Fruit fly (Drosophila melanogaster) whole organism, prepupa: ENCODE data around the gene Nsun5.

Experiments
- Blimp-1 ChIP-seq: fragments of 200-800 bp; sonication (Bioruptor generic); optimal IDR thresholded peaks from 3 replicates; lab custom pipeline; 2017; ENCODE audit warnings: missing biosample characterization, missing genetic modification characterization, mild to moderate bottlenecking, moderate library complexity, missing genetic modification reagents
- CG10631 ChIP-seq: fragments of 200-800 bp; sonication (Bioruptor generic); optimal IDR thresholded peaks from 2 replicates; lab custom pipeline; 2016; ENCODE audit warnings: missing biosample characterization, missing genetic modification characterization
- CG11294 ChIP-seq: fragments of 200-800 bp; sonication (Bioruptor generic); IDR thresholded peaks from 2 replicates; pipeline ENCODE4 v1.3.6; 2022; ENCODE audit warnings: missing biosample characterization, missing genetic modification characterization
- CG11762 ChIP-seq: fragments of 200-800 bp; sonication (Bioruptor generic); optimal IDR thresholded peaks from 3 replicates; lab custom pipeline; 2016; ENCODE audit warnings: missing biosample characterization, missing genetic modification characterization; ENCODE audit not compliant: insufficient read depth
- CG15336 ChIP-seq: fragments of 200-800 bp; sonication (Bioruptor generic); IDR thresholded peaks from 2 replicates; pipeline ENCODE4 v1.3.6; 2022; ENCODE audit warnings: missing biosample characterization, missing genetic modification characterization
- CG1621 ChIP-seq: fragments of 200-800 bp; sonication (Bioruptor generic); optimal IDR thresholded peaks from 3 replicates; lab custom pipeline; 2018; ENCODE audit warnings: missing biosample characterization, mild to moderate bottlenecking, missing genetic modification characterization
- CG3032 ChIP-seq: fragments of 200-800 bp; optimal IDR thresholded peaks from 2 replicates; lab custom pipeline; 2019; ENCODE audit warnings: missing biosample characterization, mild to moderate bottlenecking, missing genetic modification characterization, moderate library complexity
- CG31627 ChIP-seq: fragments of 200-800 bp; sonication (Bioruptor generic); optimal IDR thresholded peaks from 3 replicates; lab custom pipeline; 2016; ENCODE audit warnings: missing biosample characterization, missing genetic modification characterization
- CG32006 ChIP-seq: fragments of 200-800 bp; sonication (Bioruptor generic); optimal IDR thresholded peaks from 3 replicates; lab custom pipeline; 2017; ENCODE audit warnings: missing biosample characterization, mild to moderate bottlenecking, missing genetic modification characterization
- CG3919 ChIP-seq: fragments of 200-800 bp; sonication (Bioruptor generic); optimal IDR thresholded peaks from 3 replicates; lab custom pipeline; 2016; ENCODE audit warnings: missing biosample characterization, missing genetic modification characterization
- CG6163 ChIP-seq: fragments of 200-800 bp; sonication (Bioruptor generic); IDR thresholded peaks from 3 replicates; pipeline ENCODE4 v1.3.6; 2022; ENCODE audit warnings: missing biosample characterization, missing genetic modification characterization
- CG6276 ChIP-seq: fragments of 200-800 bp; sonication (Bioruptor generic); optimal IDR thresholded peaks from 2 replicates; lab custom pipeline; 2017; ENCODE audit warnings: missing biosample characterization, mild to moderate bottlenecking, missing genetic modification characterization
- CG6792 ChIP-seq: fragments of 200-800 bp; sonication (Bioruptor generic); optimal IDR thresholded peaks from 3 replicates; lab custom pipeline; 2016; ENCODE audit warnings: missing biosample characterization, missing genetic modification characterization
- CG6808 ChIP-seq: fragments of 200-800 bp; sonication (Bioruptor generic); optimal IDR thresholded peaks from 3 replicates; lab custom pipeline; 2017; ENCODE audit warnings: missing biosample characterization, missing genetic modification characterization, mild to moderate bottlenecking, moderate library complexity, missing genetic modification reagents
- CG7368 ChIP-seq: fragments of 200-800 bp; sonication (Bioruptor generic); optimal IDR thresholded peaks from 3 replicates; lab custom pipeline; 2016; ENCODE audit warnings: missing biosample characterization, missing genetic modification characterization
- CG8119 ChIP-seq: fragments of 200-800 bp; sonication (Bioruptor generic); IDR thresholded peaks from 3 replicates; pipeline ENCODE4 v1.3.6; 2022; ENCODE audit warnings: missing biosample characterization, missing genetic modification characterization
- CG8319 ChIP-seq: fragments of 200-800 bp; sonication (Bioruptor generic); optimal IDR thresholded peaks from 3 replicates; lab custom pipeline; 2016; ENCODE audit warnings: missing biosample characterization, missing genetic modification characterization
- CG8632 ChIP-seq: fragments of 200-800 bp; sonication (Bioruptor generic); optimal IDR thresholded peaks from 3 replicates; lab custom pipeline; 2016; ENCODE audit warnings: missing biosample characterization, missing genetic modification characterization
- CG9139 ChIP-seq: fragments of 200-800 bp; sonication (Bioruptor generic); optimal IDR thresholded peaks from 3 replicates; lab custom pipeline; 2017; ENCODE audit warnings: missing biosample characterization, mild to moderate bottlenecking, missing genetic modification characterization
- Eip75B ChIP-seq: fragments of 200-800 bp; sonication (Bioruptor generic); optimal IDR thresholded peaks from 3 replicates; lab custom pipeline; 2016; ENCODE audit warnings: missing biosample characterization, missing genetic modification characterization
- Eip78C ChIP-seq: fragments of 200-800 bp; sonication (Bioruptor generic); peaks from one replicate; lab custom pipeline; 2016; ENCODE audit warnings: missing biosample characterization, missing genetic modification characterization
- Ets96B ChIP-seq: fragments of 200-800 bp; optimal IDR thresholded peaks from 2 replicates; lab custom pipeline; 2019; ENCODE audit warnings: missing biosample characterization, mild to moderate bottlenecking, missing genetic modification characterization, moderate library complexity
- Hr38 ChIP-seq: sonication (Bioruptor generic); optimal IDR thresholded peaks from 2 replicates; lab custom pipeline; 2016; ENCODE audit warnings: missing biosample characterization, missing genetic modification characterization
- Hr39 ChIP-seq: fragments of 200-800 bp; sonication (Bioruptor generic); optimal IDR thresholded peaks from 2 replicates; lab custom pipeline; 2016; ENCODE audit warnings: missing biosample characterization, missing genetic modification characterization
- Hr4 ChIP-seq: fragments of 200-800 bp; sonication (Bioruptor generic); optimal IDR thresholded peaks from 3 replicates; lab custom pipeline; 2016; ENCODE audit warnings: missing biosample characterization, missing genetic modification characterization
- Met ChIP-seq: fragments of 200-800 bp; sonication (Bioruptor generic); optimal IDR thresholded peaks from 3 replicates; lab custom pipeline; 2016; ENCODE audit warnings: missing biosample characterization, missing genetic modification characterization
- OdsH ChIP-seq: fragments of 200-800 bp; sonication (Bioruptor generic); optimal IDR thresholded peaks from 3 replicates; lab custom pipeline; 2016; ENCODE audit warnings: missing biosample characterization, missing genetic modification characterization
- Smox ChIP-seq: fragments of 200-800 bp; sonication (Bioruptor generic); optimal IDR thresholded peaks from 3 replicates; lab custom pipeline; 2016; ENCODE audit warnings: missing biosample characterization, missing genetic modification characterization
- Sox102F ChIP-seq: fragments of 200-800 bp; sonication (Bioruptor generic); optimal IDR thresholded peaks from 2 replicates; lab custom pipeline; 2016; ENCODE audit warnings: missing biosample characterization, mild to moderate bottlenecking, missing genetic modification characterization
- Sox14 ChIP-seq: fragments of 200-800 bp; sonication (Bioruptor generic); optimal IDR thresholded peaks from 3 replicates; lab custom pipeline; 2016; ENCODE audit warnings: missing biosample characterization, missing genetic modification characterization
- cyc ChIP-seq: fragments of 200-800 bp; sonication (Bioruptor generic); optimal IDR thresholded peaks from 3 replicates; lab custom pipeline; 2016; ENCODE audit warnings: missing biosample characterization, missing genetic modification characterization
- dac ChIP-seq: fragments of 200-800 bp; sonication (Bioruptor generic); optimal IDR thresholded peaks from 2 replicates; lab custom pipeline; 2017; ENCODE audit warnings: missing biosample characterization, mild to moderate bottlenecking, missing genetic modification characterization
- dsx ChIP-seq: fragments of 200-800 bp; optimal IDR thresholded peaks from 3 replicates; lab custom pipeline; 2019; ENCODE audit warnings: missing biosample characterization, mild to moderate bottlenecking, missing genetic modification characterization, moderate library complexity; ENCODE audit not compliant: poor library complexity, severe bottlenecking
- eg ChIP-seq: fragments of 200-800 bp; sonication (Bioruptor generic); IDR thresholded peaks from 3 replicates; pipeline ENCODE4 v1.3.6; 2022; ENCODE audit warnings: missing biosample characterization, missing genetic modification characterization
- esn ChIP-seq: fragments of 200-800 bp; sonication (Bioruptor generic); optimal IDR thresholded peaks from 2 replicates; lab custom pipeline; 2016; ENCODE audit warnings: missing biosample characterization, mild to moderate bottlenecking, missing genetic modification characterization, moderate library complexity
- fd59A ChIP-seq: fragments of 200-800 bp; sonication (Bioruptor generic); optimal IDR thresholded peaks from 2 replicates; lab custom pipeline; 2017; ENCODE audit warnings: missing biosample characterization, mild to moderate bottlenecking, missing genetic modification characterization, missing genetic modification reagents
- fd85E ChIP-seq: fragments of 200-800 bp; sonication (Bioruptor generic); optimal IDR thresholded peaks from 3 replicates; lab custom pipeline; 2016; ENCODE audit warnings: missing biosample characterization, missing genetic modification characterization
- fkh ChIP-seq: fragments of 200-800 bp; sonication (Bioruptor generic); optimal IDR thresholded peaks from 3 replicates; lab custom pipeline; 2017; ENCODE audit warnings: missing biosample characterization, mild to moderate bottlenecking, missing genetic modification characterization, moderate library complexity
- lz ChIP-seq: fragments of 200-800 bp; sonication (Bioruptor generic); optimal IDR thresholded peaks from 3 replicates; lab custom pipeline; 2016; ENCODE audit warnings: missing biosample characterization, missing genetic modification characterization
- net ChIP-seq: fragments of 200-800 bp; sonication (Bioruptor generic); optimal IDR thresholded peaks from 3 replicates; lab custom pipeline; 2016; ENCODE audit warnings: missing biosample characterization, missing genetic modification characterization
- pdm3 ChIP-seq: fragments of 200-800 bp; sonication (Bioruptor generic); optimal IDR thresholded peaks from 3 replicates; lab custom pipeline; 2016; ENCODE audit warnings: missing biosample characterization, missing genetic modification characterization
- salr ChIP-seq, 2 experiments: fragments of 200-800 bp; sonication (Bioruptor generic); optimal IDR thresholded peaks; 3 replicates each; lab custom pipeline; 2016 to 2018; ENCODE audit warnings: missing biosample characterization in 2 of 2, missing genetic modification characterization in 2 of 2, mild to moderate bottlenecking in 1 of 2
- spab ChIP-seq: fragments of 200-800 bp; sonication (Bioruptor generic); optimal IDR thresholded peaks from 2 replicates; lab custom pipeline; 2017; ENCODE audit warnings: missing biosample characterization, mild to moderate bottlenecking, missing genetic modification characterization, missing genetic modification reagents
- ss ChIP-seq, 2 experiments: fragments of 200-800 bp; sonication (Bioruptor generic); optimal IDR thresholded peaks; 2 replicates in 1 of 2; 3 replicates in 1 of 2; lab custom pipeline; 2017 to 2018; ENCODE audit warnings: mild to moderate bottlenecking in 2 of 2, missing biosample characterization in 2 of 2, missing genetic modification characterization in 2 of 2, moderate library complexity in 1 of 2
- svp ChIP-seq: fragments of 200-800 bp; sonication (Bioruptor generic); peaks from one replicate; lab custom pipeline; 2016; ENCODE audit warnings: missing biosample characterization, missing genetic modification characterization
- topi ChIP-seq: fragments of 200-800 bp; sonication (Bioruptor generic); optimal IDR thresholded peaks from 3 replicates; lab custom pipeline; 2016; ENCODE audit warnings: missing biosample characterization, missing genetic modification characterization
- vri ChIP-seq: fragments of 200-800 bp; sonication (Bioruptor generic); optimal IDR thresholded peaks from 3 replicates; lab custom pipeline; 2016; ENCODE audit warnings: missing biosample characterization, mild to moderate bottlenecking, missing genetic modification characterization

Gene Nsun5

dm6 chr3R:19164873-19165456 is 2.9 kb upstream of the Nsun5 start (continued):
- TF ChIP-seq Sox102F = peak; percentile 1
- peak; percentile 53 for TF ChIP-seq Hr39
- no peak for TF ChIP-seq dsx
- TF ChIP-seq CG32006 (GFP tag; lab: Kevin White, UChicago) = peak; percentile 77
- peak; percentile 43 for TF ChIP-seq esn (GFP tag; lab: Kevin White, UChicago)
- no peak for TF ChIP-seq CG1621
- TF ChIP-seq salr (GFP tag; optimal IDR thresholded peaks at IDR 0.05; lab: Kevin White, UChicago) = peak in 1 of 2 experiments; percentile 53
- peak; percentile 34 for TF ChIP-seq Eip75B (GFP tag; lab: Kevin White, UChicago)
- peak; percentile 58 for TF ChIP-seq topi (GFP tag; lab: Kevin White, UChicago)
- TF ChIP-seq dac (GFP tag; lab: Kevin White, UChicago) = no peak
- TF ChIP-seq Ets96B (tag; lab: Kevin White, UChicago) = peak; percentile 29

DNA sequence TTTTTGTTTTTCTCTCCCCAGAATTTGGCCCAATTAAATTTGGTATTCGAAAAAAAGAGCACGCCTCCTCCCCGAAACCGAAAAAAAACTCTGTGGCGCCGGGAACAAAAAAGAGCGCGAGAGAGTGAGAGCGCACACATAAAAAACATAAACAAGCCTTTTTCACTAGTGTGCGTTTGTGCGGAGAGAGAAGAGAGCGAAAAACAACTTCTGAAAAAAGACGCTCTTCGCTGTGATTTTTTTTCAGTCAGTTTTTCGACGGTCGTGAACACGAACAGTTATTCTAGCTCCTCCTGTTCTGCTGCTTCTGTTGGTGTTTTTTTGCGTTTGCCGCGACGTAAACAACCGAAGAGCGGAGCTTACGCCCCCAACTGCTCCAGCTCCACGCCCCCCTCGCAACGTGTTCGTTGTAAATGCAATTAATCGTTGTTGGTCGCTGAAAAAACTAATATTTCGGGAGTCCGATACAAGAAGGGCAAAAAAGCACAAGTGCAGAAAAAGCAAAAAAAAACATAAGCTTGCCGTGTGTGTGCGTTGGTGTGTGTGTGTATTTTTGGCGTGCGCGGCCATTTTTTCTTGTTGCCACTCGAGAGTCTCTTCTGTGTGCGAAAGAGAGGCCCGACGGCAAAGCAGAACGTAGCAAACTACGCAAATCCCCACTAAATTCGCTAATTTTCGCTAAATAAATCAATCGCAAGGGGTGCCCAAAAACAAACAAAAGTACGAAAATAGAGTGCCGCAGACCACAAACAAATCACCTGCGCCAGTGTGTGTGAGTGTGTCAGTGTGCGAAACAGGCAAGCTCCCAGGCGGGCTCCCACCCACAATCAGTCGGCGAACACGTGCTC is 2.1 kb upstream of the Nsun5 start, which contains the start of gene sqz:
Gene sqz (plus strand): TSS at position 240 of the 848 bp plus-strand sequence.
- peak; percentile 52 for TF ChIP-seq fd59A
- peak; percentile 73; the same call in 1 of the 2 replicates for TF ChIP-seq CG15336
- TF ChIP-seq ss (GFP tag; optimal IDR thresholded peaks at IDR 0.05; lab: Kevin White, UChicago) = peak; percentile 93
- TF ChIP-seq CG8319 = no peak
- no peak for TF ChIP-seq Hr38 (GFP tag; lab: Kevin White, UChicago)
- TF ChIP-seq svp (GFP tag; lab: Kevin White, UChicago) = peak; percentile 54
- TF ChIP-seq CG3919 (GFP tag; lab: Kevin White, UChicago) = peak; percentile 63
- TF ChIP-seq CG6163 (GFP tag; lab: Robert Waterston, UW) = peak; percentile 85
- peak; percentile 31 for TF ChIP-seq Sox14 (GFP tag; lab: Kevin White, UChicago)
- peak; percentile 51 for TF ChIP-seq Met (GFP tag; lab: Kevin White, UChicago)
- TF ChIP-seq spab (GFP tag; lab: Kevin White, UChicago) = peak; percentile 81
- TF ChIP-seq OdsH = peak; percentile 30
- peak; percentile 88 for TF ChIP-seq CG6808 (GFP tag; lab: Kevin White, UChicago)
- no peak for TF ChIP-seq Smox (GFP tag; lab: Kevin White, UChicago)
- peak; percentile 72 for TF ChIP-seq CG3032
- peak; percentile 66 for TF ChIP-seq CG8632 (GFP tag; lab: Kevin White, UChicago)
- TF ChIP-seq CG11294 (GFP tag; lab: Robert Waterston, UW) = peak; percentile 27; the same call in 1 of the 2 replicates
- TF ChIP-seq CG10631 = no peak
- TF ChIP-seq Eip78C (GFP tag; lab: Kevin White, UChicago) = peak; percentile 81
- peak; percentile 77 for TF ChIP-seq net (GFP tag; lab: Kevin White, UChicago)
- TF ChIP-seq pdm3 (GFP tag; lab: Kevin White, UChicago) = peak; percentile 0
- TF ChIP-seq fkh (GFP tag; lab: Kevin White, UChicago) = peak; percentile 51
- TF ChIP-seq CG9139 (GFP tag; lab: Kevin White, UChicago) = peak; percentile 89
- TF ChIP-seq CG6276 (GFP tag; lab: Kevin White, UChicago) = peak; percentile 86
- TF ChIP-seq Blimp-1 = peak; percentile 64
- peak; percentile 9 for TF ChIP-seq Hr4
- TF ChIP-seq topi (GFP tag; lab: Kevin White, UChicago) = peak; percentile 56
- TF ChIP-seq CG7368 (GFP tag; lab: Kevin White, UChicago) = peak; percentile 38
- TF ChIP-seq CG8119 = peak; percentile 80
- peak; percentile 38 for TF ChIP-seq CG11762 (GFP tag; lab: Kevin White, UChicago)
- TF ChIP-seq dsx = peak; percentile 84
- TF ChIP-seq Ets96B (tag; lab: Kevin White, UChicago) = peak; percentile 81
- peak; percentile 30 to 58 for TF ChIP-seq salr (GFP tag; optimal IDR thresholded peaks at IDR 0.05; lab: Kevin White, UChicago)
- TF ChIP-seq eg (GFP tag; lab: Robert Waterston, UW) = peak; percentile 83
- TF ChIP-seq vri = peak; percentile 71
- peak; percentile 73 for TF ChIP-seq fd85E
- TF ChIP-seq lz = peak; percentile 23
- TF ChIP-seq cyc = no peak
- no peak for TF ChIP-seq CG31627
- TF ChIP-seq esn (GFP tag; lab: Kevin White, UChicago) = peak; percentile 50
- TF ChIP-seq CG6792 (GFP tag; lab: Kevin White, UChicago) = peak; percentile 24
